Fruit fly (Drosophila melanogaster): Measurements from ENCODE around the gene Cdk12.

Gene Cdk12

dm6 chr3L:21515823-21516715, at the start of gene Cdk12, which contains the start of gene SAK:
Gene Cdk12, plus strand, starts transcription at chr3L:21516306.
Gene SAK, minus strand, starts transcription at chr3L:21515887.
- peak; percentile 86 for TF ChIP-seq CG17801 (GFP tag; optimal IDR thresholded peaks at IDR 0.05; ENCODE audit: partially characterized antibody)

DNA sequence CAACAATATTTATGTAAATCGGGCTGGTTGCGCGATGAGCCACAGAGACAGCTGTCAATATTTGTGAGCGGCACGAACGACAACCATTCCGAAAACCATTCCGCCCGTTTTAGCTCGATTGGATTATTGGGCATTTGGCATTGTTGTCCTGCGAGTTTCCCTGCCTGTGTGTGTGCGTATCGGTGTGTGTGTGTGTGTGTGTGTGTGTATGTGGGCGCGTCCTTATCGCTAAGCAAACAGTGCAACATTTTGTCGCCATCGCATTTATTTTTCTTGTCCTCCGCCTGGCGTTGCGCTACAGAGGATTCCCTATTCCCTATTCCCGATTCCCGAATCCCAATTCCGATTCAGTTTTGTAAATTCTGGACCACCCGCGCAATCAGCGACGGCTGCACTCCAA, 44.2 kb upstream of the Cdk12 start:
- no peak for TF ChIP-seq CG17801 (GFP tag; optimal IDR thresholded peaks at IDR 0.05; ENCODE audit: partially characterized antibody)

DNA sequence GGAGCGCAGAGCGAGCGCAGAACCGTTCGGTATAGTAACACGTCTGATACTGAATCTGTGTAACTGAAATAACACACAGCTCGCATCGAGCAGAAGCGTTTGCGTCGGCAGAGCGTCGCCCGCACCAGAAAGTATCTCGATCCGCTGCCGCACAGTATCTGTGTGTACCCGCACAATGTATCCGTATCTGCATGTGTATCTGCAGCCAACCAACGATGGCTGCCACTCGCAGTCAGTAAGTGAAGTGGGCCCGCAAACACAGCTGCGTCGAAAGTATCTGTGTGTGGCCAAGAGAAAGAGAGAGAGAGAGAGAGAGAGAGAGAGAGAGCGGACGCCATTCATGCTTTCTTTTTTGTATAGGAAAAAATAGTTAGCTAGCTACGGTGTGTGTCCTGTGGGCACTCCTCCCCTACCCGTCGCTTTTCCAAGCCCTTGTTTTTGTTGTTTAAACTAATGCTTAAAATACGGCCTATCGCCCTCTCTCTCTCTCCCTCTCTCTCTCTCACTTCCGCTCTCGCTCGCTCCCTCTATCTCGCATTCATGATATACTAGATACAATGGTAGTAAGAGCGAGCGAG, 39.6 kb upstream of the Cdk12 start, which contains the start of gene croc:
Gene croc, minus strand, starts transcription at position 51 of the 578 bp plus-strand sequence.
- TF ChIP-seq CG17801 (GFP tag; optimal IDR thresholded peaks at IDR 0.05; ENCODE audit: partially characterized antibody): no peak

DNA sequence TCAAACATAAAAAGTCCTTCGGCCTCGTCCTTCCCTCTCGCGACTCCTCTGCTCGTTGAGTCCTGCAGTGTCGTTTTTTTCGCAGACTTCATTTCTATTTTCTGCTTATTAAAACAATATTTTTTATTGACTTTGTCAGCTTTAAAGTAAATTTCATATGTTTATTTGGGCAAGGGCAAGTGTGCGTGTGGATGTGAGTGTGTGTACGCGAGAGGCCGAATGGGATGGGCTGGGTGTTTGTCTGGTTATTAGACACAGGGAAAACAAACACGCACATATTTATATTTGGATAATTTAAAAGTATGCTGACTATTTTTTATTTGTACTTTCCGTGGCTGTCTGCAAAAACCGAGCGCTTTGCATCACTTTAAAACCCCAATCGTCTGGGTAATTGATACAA, 38.2 kb upstream of the Cdk12 start:
- TF ChIP-seq CG17801 (GFP tag; optimal IDR thresholded peaks at IDR 0.05; ENCODE audit: partially characterized antibody): no peak

DNA sequence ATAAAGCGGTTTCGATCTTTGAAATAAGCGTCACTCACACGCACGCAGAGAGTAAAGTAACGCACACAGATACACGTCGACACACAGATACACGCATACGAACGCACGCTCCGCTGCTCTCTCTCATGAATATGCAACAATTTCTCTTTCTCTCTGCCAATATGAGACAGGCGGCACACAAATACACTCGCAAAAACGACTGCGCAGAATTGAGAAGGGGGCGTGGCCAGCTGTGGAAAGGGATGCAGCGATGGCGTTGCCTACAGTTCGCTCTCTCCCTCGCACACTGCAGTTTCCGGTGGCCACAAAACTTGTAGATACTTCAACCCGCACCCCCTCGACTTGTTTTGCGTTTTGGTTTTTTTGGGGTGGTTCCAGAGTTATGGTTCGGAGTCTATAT, 36.5 kb upstream of the Cdk12 start:
- TF ChIP-seq CG17801 (GFP tag; optimal IDR thresholded peaks at IDR 0.05; ENCODE audit: partially characterized antibody): no peak

DNA sequence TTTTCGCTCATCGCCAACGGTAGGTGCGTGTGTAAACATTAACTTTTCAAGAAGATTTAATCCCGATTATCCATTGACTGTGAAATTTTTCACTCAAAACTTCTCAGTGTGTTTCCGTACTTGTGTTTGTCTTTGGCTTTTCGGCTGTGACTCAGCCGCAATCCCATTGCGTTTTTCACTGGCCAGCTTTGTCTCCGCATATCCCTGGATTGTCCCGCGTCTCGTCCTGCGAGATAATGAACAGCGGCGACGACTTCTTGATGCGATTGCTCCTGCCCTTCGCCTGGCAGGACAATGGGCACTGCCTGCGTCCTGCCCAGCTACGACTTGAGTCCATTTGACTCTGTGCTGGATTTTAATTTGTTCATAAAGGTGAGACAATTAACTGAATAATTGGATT, 34.0 kb upstream of the Cdk12 start:
- no peak for TF ChIP-seq CG17801 (GFP tag; optimal IDR thresholded peaks at IDR 0.05; ENCODE audit: partially characterized antibody)

DNA sequence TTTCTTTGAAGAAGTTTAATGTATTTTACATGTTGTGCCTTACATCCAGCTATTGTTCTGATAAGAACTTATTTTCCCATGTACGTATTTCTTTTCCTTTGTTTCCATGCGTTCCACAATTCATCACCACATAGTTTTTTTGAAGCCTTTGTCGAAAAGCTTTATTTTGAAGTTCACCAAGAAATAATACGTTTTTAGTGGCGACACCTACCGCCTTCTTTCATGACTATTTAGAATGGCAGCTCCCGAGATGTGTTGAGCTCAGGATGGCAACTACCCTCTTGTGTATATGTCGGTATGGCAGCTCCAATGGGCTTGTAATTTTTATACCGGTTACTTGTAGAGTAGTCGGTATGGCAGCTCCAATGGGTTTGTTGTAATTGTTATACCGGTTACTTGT, 32.3 kb upstream of the Cdk12 start:
- no peak for TF ChIP-seq CG17801 (GFP tag; optimal IDR thresholded peaks at IDR 0.05; ENCODE audit: partially characterized antibody)

DNA sequence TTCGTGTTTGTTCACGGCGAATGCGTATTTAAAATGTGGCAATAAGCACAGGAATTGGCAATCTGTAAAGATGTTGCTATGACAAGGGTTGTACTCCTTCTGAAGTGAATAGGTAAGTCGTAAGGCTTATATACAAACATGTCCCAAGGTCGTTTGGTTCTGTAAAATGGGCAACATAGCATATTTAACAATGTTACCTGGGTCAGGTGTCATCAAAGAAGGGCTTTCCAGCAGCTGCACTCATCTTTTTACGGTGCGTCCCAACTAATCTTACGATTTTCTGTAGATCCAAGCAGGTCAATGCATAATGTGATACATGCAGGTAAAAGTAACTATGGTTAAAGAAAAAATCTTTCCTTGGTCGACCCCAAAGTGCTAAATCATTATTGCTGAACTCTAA, 25.6 kb upstream of the Cdk12 start, which contains the start of gene Neu2:
Gene Neu2, minus strand, starts transcription at position 101 of the 400 bp plus-strand sequence.
- TF ChIP-seq CG17801 (GFP tag; optimal IDR thresholded peaks at IDR 0.05; ENCODE audit: partially characterized antibody): no peak

DNA sequence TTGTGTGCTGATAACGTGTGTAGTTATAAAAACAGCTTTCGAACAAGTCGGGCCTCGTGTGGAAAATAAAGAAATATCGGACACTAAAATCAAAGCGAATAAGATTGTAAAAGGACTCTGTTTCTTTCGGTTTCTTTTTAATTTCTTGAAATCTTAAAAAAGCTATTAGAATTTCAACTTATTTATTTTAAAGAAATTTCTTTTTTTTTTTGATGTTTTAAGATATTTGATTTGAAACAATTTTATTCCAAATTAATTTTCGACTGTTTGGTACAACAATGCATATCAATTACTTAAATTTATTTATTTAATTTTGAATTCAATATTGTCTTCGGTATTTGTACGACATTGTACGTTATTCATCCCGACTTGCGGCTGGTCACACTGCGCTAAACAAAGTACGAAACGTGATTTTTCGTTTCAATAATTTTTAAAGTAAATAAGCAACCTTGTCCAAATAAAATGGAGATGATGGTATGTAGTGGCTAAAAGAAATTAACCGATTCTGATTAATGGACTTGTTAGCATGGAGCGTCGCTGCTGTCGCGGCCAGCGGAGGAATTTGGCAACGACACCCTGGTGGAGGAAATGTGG, 23.3 kb upstream of the Cdk12 start, which contains the start of the genes CG7202 and CG7519:
Gene CG7202, minus strand, starts transcription at position 51 of the 594 bp plus-strand sequence.
Gene CG7519, plus strand, starts transcription at position 361 of the 594 bp plus-strand sequence.
- TF ChIP-seq CG17801 (GFP tag; optimal IDR thresholded peaks at IDR 0.05; ENCODE audit: partially characterized antibody): no peak

- TF ChIP-seq CG17801 (GFP tag; optimal IDR thresholded peaks at IDR 0.05; ENCODE audit: partially characterized antibody): no peak
Measured at dm6 chr3L:21496502-21496864, 19.6 kb upstream of the Cdk12 start.

dm6 chr3L:21496865-21497634, 19.1 kb upstream of the Cdk12 start, which contains the start of gene Hr78:
Gene Hr78, minus strand, starts transcription at chr3L:21497494.
- peak; percentile 67 for TF ChIP-seq CG17801 (GFP tag; optimal IDR thresholded peaks at IDR 0.05; ENCODE audit: partially characterized antibody)

- no peak for TF ChIP-seq CG17801 (GFP tag; optimal IDR thresholded peaks at IDR 0.05; ENCODE audit: partially characterized antibody)
Measured at dm6 chr3L:21501172-21501571, 14.9 kb upstream of the Cdk12 start, which contains the start of gene Est-Q. Gene Est-Q, plus strand, starts transcription at chr3L:21501421.

DNA sequence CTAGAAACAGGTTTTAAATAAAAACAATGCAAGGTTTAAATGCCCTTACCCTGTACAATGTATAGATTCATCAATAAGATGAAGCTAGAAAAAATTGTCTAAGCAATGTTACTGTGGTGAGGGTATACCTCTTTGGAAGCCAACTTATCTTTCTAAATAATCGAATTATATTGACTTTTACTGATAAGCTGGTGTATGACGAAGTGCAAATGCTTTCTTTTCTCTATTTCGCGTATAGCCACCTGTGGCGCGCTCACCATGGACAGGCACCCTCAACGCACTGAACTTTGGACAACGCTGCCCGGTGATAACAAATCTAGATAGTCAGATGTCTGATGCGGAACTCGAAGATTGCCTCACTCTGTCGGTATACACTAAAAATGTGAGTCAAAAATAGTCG, 14.2 kb upstream of the Cdk12 start:
- TF ChIP-seq CG17801 (GFP tag; optimal IDR thresholded peaks at IDR 0.05; ENCODE audit: partially characterized antibody): no peak

- TF ChIP-seq CG17801 (GFP tag; optimal IDR thresholded peaks at IDR 0.05; ENCODE audit: partially characterized antibody): peak; percentile 39
Measured at dm6 chr3L:21507354-21507928, 8.7 kb upstream of the Cdk12 start, which contains the start of the genes Glg1 and M6. Gene Glg1, minus strand, starts transcription at chr3L:21507538. Gene M6, plus strand, starts transcription at chr3L:21507852.
